Worm (Caenorhabditis elegans) whole organism, L2 larva: ENCODE measurements around the gene F53F8.6.

ENCODE experiments used
- lin-11 ChIP-seq: fragments of 150-350 bp; sonication (generic microtip); optimal IDR thresholded peaks from 2 replicates; lab custom pipeline; 2014; ENCODE audit warnings: missing biosample characterization, missing genetic modification characterization, inconsistent platforms, mixed read lengths
- lsy-2 ChIP-seq, 2 experiments: fragments of 150-350 bp in 1 of 2; sonication (generic microtip) in 1 of 2; optimal IDR thresholded peaks; 2 replicates each; lab custom pipeline; 2014 to 2017; ENCODE audit warnings: missing biosample characterization in 2 of 2, missing genetic modification characterization in 2 of 2
- skn-1 ChIP-seq: sonication (generic microtip); optimal IDR thresholded peaks from 2 replicates; lab custom pipeline; 2017; ENCODE audit warnings: missing biosample characterization, missing genetic modification characterization

DNA sequence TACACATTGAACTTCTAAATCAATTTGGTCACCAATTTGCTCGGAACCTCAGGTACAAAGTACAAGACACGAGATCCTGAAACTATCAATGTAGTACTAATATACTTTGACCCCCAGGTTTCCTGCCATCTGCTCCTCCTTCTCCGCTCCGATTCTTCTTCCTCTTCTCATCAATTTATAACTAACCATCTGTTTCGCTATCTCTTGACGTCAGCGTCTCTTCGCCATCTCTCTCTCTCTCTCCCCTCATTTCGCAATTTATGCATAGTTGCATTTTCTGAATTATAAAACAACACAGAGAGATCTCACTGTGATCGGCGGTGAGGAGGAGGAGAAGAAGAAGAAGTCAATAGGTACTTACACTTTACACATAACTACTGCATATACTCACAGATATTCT is 7.7 kb downstream of the F53F8.6 start:
- TF ChIP-seq lin-11 (tag; lab: Kevin White, UChicago) (no peak), skn-1 (no peak), lsy-2 (tag; optimal IDR thresholded peaks at IDR 0.05; lab: Kevin White, UChicago) (peak in 1 of 2 experiments; percentile 41)
